Worm (Caenorhabditis elegans) whole organism, L4 larva: ENCODE measurements around the gene rrp-8.

Source experiments
- ama-1 ChIP-seq: fragments of 150-350 bp; optimal IDR thresholded peaks from 2 replicates; lab custom pipeline; 2014; ENCODE audit warnings: inconsistent platforms, mixed read lengths
- ctbp-1 ChIP-seq: fragments of 200-800 bp; sonication (Bioruptor generic); IDR thresholded peaks from 2 replicates; pipeline ENCODE4 v1.3.6; 2022; ENCODE audit warnings: missing genetic modification reagents, missing genetic modification characterization, missing compliant biosample characterization
- daf-16 ChIP-seq, 3 experiments: sonication (generic microtip); optimal IDR thresholded peaks; 2 replicates each; lab custom pipeline; 2016 to 2017; ENCODE audit warnings: missing genetic modification characterization in 3 of 3, missing genetic modification reagents in 3 of 3, mild to moderate bottlenecking in 2 of 3, missing compliant biosample characterization in 2 of 3, missing biosample characterization in 1 of 3, moderate library complexity in 1 of 3
- dmd-6 ChIP-seq: fragments of 200-800 bp; sonication (Bioruptor generic); IDR thresholded peaks from 2 replicates; pipeline ENCODE4 v1.3.6; 2022; ENCODE audit warnings: missing genetic modification reagents, missing genetic modification characterization, missing compliant biosample characterization
- lin-15B ChIP-seq: fragments of 150-350 bp; sonication (generic microtip); optimal IDR thresholded peaks from 3 replicates; lab custom pipeline; 2014; ENCODE audit warnings: missing biosample characterization, missing genetic modification characterization
- lin-39 ChIP-seq: fragments of 150-350 bp; optimal IDR thresholded peaks from 2 replicates; lab custom pipeline; 2014; ENCODE audit warnings: missing biosample characterization, missing genetic modification reagents, missing genetic modification characterization
- nhr-102 ChIP-seq: sonication (generic microtip); optimal IDR thresholded peaks from 2 replicates; lab custom pipeline; 2016; ENCODE audit warnings: mild to moderate bottlenecking, missing genetic modification characterization, moderate library complexity, missing compliant biosample characterization
- zip-11 ChIP-seq: fragments of 200-800 bp; sonication (Bioruptor generic); IDR thresholded peaks from 2 replicates; pipeline ENCODE4 v1.3.6; 2022; ENCODE audit warnings: missing genetic modification characterization, missing compliant biosample characterization
- ztf-11 ChIP-seq: fragments of 150-350 bp; optimal IDR thresholded peaks from 2 replicates; lab custom pipeline; 2014; ENCODE audit warnings: missing biosample characterization, missing genetic modification characterization

DNA sequence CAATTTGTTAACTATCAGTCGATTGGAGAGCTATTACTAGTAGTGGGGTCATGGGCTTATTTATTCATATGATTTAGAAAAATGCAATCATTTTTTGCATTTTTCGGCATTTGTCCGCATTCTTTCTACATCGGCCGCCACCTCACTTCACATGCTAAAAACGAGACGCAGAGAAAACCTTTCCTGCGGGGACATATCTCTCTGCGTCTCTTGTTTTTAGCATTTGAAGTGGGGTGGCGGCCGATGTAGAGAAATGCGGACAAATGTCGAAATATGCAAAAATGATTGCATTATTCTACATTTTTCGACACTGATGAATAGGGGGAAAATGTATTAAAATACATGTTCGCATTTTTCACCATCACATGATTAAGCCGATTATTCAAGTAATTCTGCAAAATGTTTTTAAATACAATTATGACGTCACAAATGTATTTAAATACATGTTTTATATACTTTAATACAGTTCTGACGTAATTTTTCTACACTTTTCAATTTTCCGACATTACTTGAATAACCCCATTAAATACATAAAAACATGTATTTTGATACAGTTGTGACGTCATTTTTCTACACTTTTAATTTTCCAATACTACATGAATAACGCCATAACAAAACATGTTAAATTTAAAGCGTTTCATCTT, 24.1 kb upstream of the rrp-8 start:
- TF ChIP-seq ctbp-1 (GFP tag; lab: Robert Waterston, UW) (no peak), zip-11 (GFP tag; lab: Robert Waterston, UW) (no peak), ama-1 (no peak), lin-15B (tag; lab: Kevin White, UChicago) (no peak), dmd-6 (GFP tag; lab: Robert Waterston, UW) (no peak), lin-39 (tag; lab: Kevin White, UChicago) (no peak), daf-16 (GFP tag; optimal IDR thresholded peaks at IDR 0.05; lab: Kevin White, UChicago) (no peak), daf-16 (tag; optimal IDR thresholded peaks at IDR 0.05; lab: Kevin White, UChicago) (no peak), nhr-102 (no peak), ztf-11 (no peak)
